Worm (Caenorhabditis elegans) whole organism, L1 larva: ENCODE results near the gene marg-1.

Source experiments
- C04F5.9 ChIP-seq: sonication (generic microtip); optimal IDR thresholded peaks from 2 replicates; lab custom pipeline; 2016; ENCODE audit warnings: missing genetic modification characterization, missing compliant biosample characterization
- C16A3.4 ChIP-seq: fragments of 150-350 bp; optimal IDR thresholded peaks from 2 replicates; lab custom pipeline; 2014; ENCODE audit warnings: missing biosample characterization, missing genetic modification characterization
- C34B4.2 ChIP-seq: sonication (generic microtip); optimal IDR thresholded peaks from 2 replicates; lab custom pipeline; 2017; ENCODE audit warnings: mild to moderate bottlenecking, missing genetic modification characterization, missing compliant biosample characterization
- Y116A8C.19 ChIP-seq: sonication (generic microtip); optimal IDR thresholded peaks from 2 replicates; lab custom pipeline; 2016; ENCODE audit warnings: missing compliant biosample characterization, missing genetic modification characterization, borderline replicate concordance
- aha-1 ChIP-seq: fragments of 150-350 bp; optimal IDR thresholded peaks from 2 replicates; lab custom pipeline; 2014; ENCODE audit warnings: missing biosample characterization, missing genetic modification characterization
- ama-1 ChIP-seq: fragments of 150-350 bp; optimal IDR thresholded peaks from 2 replicates; lab custom pipeline; 2014
- blmp-1 ChIP-seq: fragments of 150-350 bp; optimal IDR thresholded peaks from 2 replicates; lab custom pipeline; 2014; ENCODE audit warnings: missing biosample characterization, missing genetic modification characterization
- ceh-63 ChIP-seq: fragments of 200-800 bp; sonication (Bioruptor generic); optimal IDR thresholded peaks from 2 replicates; lab custom pipeline; 2018; ENCODE audit warnings: mild to moderate bottlenecking, missing genetic modification characterization, missing compliant biosample characterization
- dpl-1 ChIP-seq, 3 experiments: fragments of 150-350 bp in 2 of 3; sonication (generic microtip) in 1 of 3; optimal IDR thresholded peaks; 2 replicates each; lab custom pipeline; 2014 to 2017; ENCODE audit warnings: missing biosample characterization in 3 of 3, missing genetic modification characterization in 3 of 3, missing genetic modification reagents in 3 of 3
- dsc-1 ChIP-seq: sonication (generic microtip); optimal IDR thresholded peaks from 2 replicates; lab custom pipeline; 2016; ENCODE audit warnings: mild to moderate bottlenecking, missing genetic modification characterization, missing compliant biosample characterization
- efl-1 ChIP-seq, 4 experiments: fragments of 150-350 bp; optimal IDR thresholded peaks in 3 of 4; peaks in 1 of 4; 1 replicate in 1 of 4; 2 replicates in 3 of 4; lab custom pipeline; 2014; ENCODE audit warnings: missing biosample characterization in 2 of 4, missing genetic modification characterization in 2 of 4, missing genetic modification reagents in 2 of 4
- elt-2 ChIP-seq: sonication (generic microtip); optimal IDR thresholded peaks from 2 replicates; lab custom pipeline; 2016; ENCODE audit warnings: missing genetic modification characterization, mild to moderate bottlenecking, inconsistent platforms, missing compliant biosample characterization, missing genetic modification reagents
- elt-3 ChIP-seq, 6 experiments: fragments of 150-350 bp in 1 of 6; sonication (generic microtip); optimal IDR thresholded peaks; 2 replicates each; lab custom pipeline; 2017 to 2018; ENCODE audit warnings: missing biosample characterization in 6 of 6, missing genetic modification characterization in 6 of 6, inconsistent platforms in 1 of 6
- fkh-10 ChIP-seq: sonication (generic microtip); optimal IDR thresholded peaks from 2 replicates; lab custom pipeline; 2017; ENCODE audit warnings: missing biosample characterization, missing genetic modification reagents, missing genetic modification characterization
- fkh-4 ChIP-seq: sonication (generic microtip); optimal IDR thresholded peaks from 2 replicates; lab custom pipeline; 2016; ENCODE audit warnings: missing compliant biosample characterization, missing genetic modification characterization, borderline replicate concordance
- grh-1 ChIP-seq: fragments of 200-800 bp; sonication (Bioruptor generic); IDR thresholded peaks from 2 replicates; pipeline ENCODE4 v1.3.6; 2022; ENCODE audit warnings: missing genetic modification reagents, missing genetic modification characterization, missing compliant biosample characterization
- hlh-17 ChIP-seq: fragments of 200-800 bp; sonication (Bioruptor generic); optimal IDR thresholded peaks from 2 replicates; lab custom pipeline; 2018; ENCODE audit warnings: missing genetic modification characterization, mild to moderate bottlenecking, missing compliant biosample characterization, moderate library complexity, borderline replicate concordance
- hpl-2 ChIP-seq: fragments of 150-350 bp; optimal IDR thresholded peaks from 2 replicates; lab custom pipeline; 2014; ENCODE audit warnings: missing biosample characterization, missing genetic modification reagents, missing genetic modification characterization
- irx-1 ChIP-seq: sonication (generic microtip); optimal IDR thresholded peaks from 2 replicates; lab custom pipeline; 2016; ENCODE audit warnings: missing genetic modification characterization, missing compliant biosample characterization
- jun-1 ChIP-seq: fragments of 150-350 bp; optimal IDR thresholded peaks from 2 replicates; lab custom pipeline; 2014; ENCODE audit warnings: missing biosample characterization, missing genetic modification reagents, missing genetic modification characterization
- lin-14 ChIP-seq: fragments of 200-800 bp; sonication (Bioruptor generic); optimal IDR thresholded peaks from 2 replicates; lab custom pipeline; 2018; ENCODE audit warnings: mild to moderate bottlenecking, missing genetic modification characterization, moderate library complexity, missing compliant biosample characterization
- lin-35 ChIP-seq, 2 experiments: fragments of 150-350 bp; optimal IDR thresholded peaks; 2 replicates each; lab custom pipeline; 2014; ENCODE audit warnings: missing biosample characterization in 2 of 2, missing genetic modification characterization in 2 of 2, missing genetic modification reagents in 2 of 2
- lir-3 ChIP-seq: sonication (generic microtip); optimal IDR thresholded peaks from 2 replicates; lab custom pipeline; 2016; ENCODE audit warnings: mild to moderate bottlenecking, missing genetic modification characterization, moderate library complexity, missing compliant biosample characterization; ENCODE audit not compliant: poor library complexity
- lsy-2 ChIP-seq, 2 experiments: fragments of 150-350 bp; optimal IDR thresholded peaks; 2 replicates each; lab custom pipeline; 2014; ENCODE audit warnings: missing biosample characterization in 2 of 2, missing genetic modification characterization in 2 of 2
- mab-9 ChIP-seq: fragments of 200-800 bp; sonication (Bioruptor generic); IDR thresholded peaks from 2 replicates; pipeline ENCODE4 v1.3.6; 2022; ENCODE audit warnings: missing genetic modification reagents, missing genetic modification characterization, missing compliant biosample characterization
- mdl-1 ChIP-seq, 2 experiments: fragments of 150-350 bp; optimal IDR thresholded peaks; 2 replicates each; lab custom pipeline; 2014 to 2017; ENCODE audit warnings: missing biosample characterization in 2 of 2, missing genetic modification characterization in 2 of 2, inconsistent platforms in 1 of 2
- mep-1 ChIP-seq: fragments of 150-350 bp; optimal IDR thresholded peaks from 2 replicates; lab custom pipeline; 2014; ENCODE audit warnings: missing biosample characterization, missing genetic modification characterization
- nhr-20 ChIP-seq: sonication (generic microtip); optimal IDR thresholded peaks from 2 replicates; lab custom pipeline; 2016; ENCODE audit warnings: mild to moderate bottlenecking, missing genetic modification characterization, missing compliant biosample characterization
- nhr-237 ChIP-seq: fragments of 150-350 bp; optimal IDR thresholded peaks from 2 replicates; lab custom pipeline; 2014; ENCODE audit warnings: missing biosample characterization, missing genetic modification characterization
- nhr-71 ChIP-seq: sonication (generic microtip); optimal IDR thresholded peaks from 2 replicates; lab custom pipeline; 2016; ENCODE audit warnings: mild to moderate bottlenecking, missing genetic modification characterization, moderate library complexity, missing compliant biosample characterization
- nhr-76 ChIP-seq: sonication (generic microtip); optimal IDR thresholded peaks from 2 replicates; lab custom pipeline; 2017; ENCODE audit warnings: missing biosample characterization, missing genetic modification characterization
- nhr-77 ChIP-seq: fragments of 150-350 bp; optimal IDR thresholded peaks from 2 replicates; lab custom pipeline; 2014; ENCODE audit warnings: missing biosample characterization, missing genetic modification characterization
- nhr-84 ChIP-seq: sonication (generic microtip); optimal IDR thresholded peaks from 2 replicates; lab custom pipeline; 2017; ENCODE audit warnings: missing biosample characterization, missing genetic modification characterization
- nhr-85 ChIP-seq: sonication (generic microtip); peaks from one replicate; lab custom pipeline; 2016; ENCODE audit warnings: missing genetic modification characterization, inconsistent platforms, missing compliant biosample characterization
- skn-1 ChIP-seq: fragments of 150-350 bp; optimal IDR thresholded peaks from 2 replicates; lab custom pipeline; 2014; ENCODE audit warnings: missing biosample characterization, missing genetic modification characterization
- snpc-4 ChIP-seq: fragments of 150-350 bp; optimal IDR thresholded peaks from 2 replicates; lab custom pipeline; 2014; ENCODE audit warnings: missing biosample characterization, missing genetic modification characterization
- sox-4 ChIP-seq: sonication (generic microtip); optimal IDR thresholded peaks from 2 replicates; lab custom pipeline; 2016; ENCODE audit warnings: missing genetic modification characterization, missing compliant biosample characterization
- tbx-2 ChIP-seq: sonication (generic microtip); optimal IDR thresholded peaks from 2 replicates; lab custom pipeline; 2016; ENCODE audit warnings: missing genetic modification characterization, missing compliant biosample characterization
- tlp-1 ChIP-seq: fragments of 150-350 bp; optimal IDR thresholded peaks from 2 replicates; lab custom pipeline; 2014; ENCODE audit warnings: missing biosample characterization, missing genetic modification characterization
- unc-130 ChIP-seq: fragments of 150-350 bp; optimal IDR thresholded peaks from 2 replicates; lab custom pipeline; 2017; ENCODE audit warnings: missing biosample characterization, missing genetic modification characterization, inconsistent platforms
- unc-30 ChIP-seq: sonication (generic microtip); optimal IDR thresholded peaks from 2 replicates; lab custom pipeline; 2017; ENCODE audit warnings: missing biosample characterization, missing genetic modification characterization
- unc-86 ChIP-seq: sonication (generic microtip); optimal IDR thresholded peaks from 2 replicates; lab custom pipeline; 2016; ENCODE audit warnings: missing genetic modification characterization, missing compliant biosample characterization
- unc-98 ChIP-seq: fragments of 200-800 bp; sonication (Bioruptor generic); IDR thresholded peaks from 2 replicates; pipeline ENCODE4 v1.3.6; 2022; ENCODE audit warnings: missing genetic modification characterization, missing compliant biosample characterization
- zag-1 ChIP-seq: fragments of 150-350 bp; optimal IDR thresholded peaks from 2 replicates; lab custom pipeline; 2014; ENCODE audit warnings: missing biosample characterization, missing genetic modification characterization
- zip-4 ChIP-seq: fragments of 200-800 bp; sonication (Bioruptor generic); optimal IDR thresholded peaks from 2 replicates; lab custom pipeline; 2018; ENCODE audit warnings: mild to moderate bottlenecking, missing genetic modification characterization, moderate library complexity, missing compliant biosample characterization
- ztf-4 ChIP-seq: fragments of 150-350 bp; optimal IDR thresholded peaks from 2 replicates; lab custom pipeline; 2014; ENCODE audit warnings: missing biosample characterization, missing genetic modification characterization

The marg-1 gene

ce11 chrX:3822061-3822460, 41.1 kb upstream of the marg-1 start:
- TF ChIP-seq unc-86 (tag; lab: Kevin White, UChicago): peak; percentile 48
- peak in 1 of 2 experiments; percentile 34 for TF ChIP-seq lin-35 (GFP tag; optimal IDR thresholded peaks at IDR 0.05; lab: Kevin White, UChicago)
- peak; percentile 5 for TF ChIP-seq blmp-1
- no peak for TF ChIP-seq skn-1 (tag; lab: Kevin White, UChicago)
- TF ChIP-seq elt-3 (tag; optimal IDR thresholded peaks at IDR 0.05; lab: Kevin White, UChicago): peak in 1 of 6 experiments; percentile 22
- TF ChIP-seq elt-2: peak; percentile 71
- no peak for TF ChIP-seq ztf-4 (tag; lab: Kevin White, UChicago)

ce11 chrX:3821609-3822008, 40.7 kb upstream of the marg-1 start:
- TF ChIP-seq ama-1 (lab: Kevin White, UChicago) (no peak), dsc-1 (tag; lab: Kevin White, UChicago) (peak; percentile 3), efl-1 (optimal IDR thresholded peaks at IDR 0.05; lab: Kevin White, UChicago) (no peak), efl-1 (GFP tag; optimal IDR thresholded peaks at IDR 0.05 in 1 of 2; lab: Kevin White, UChicago) (peak in 1 of 2 experiments; percentile 30), lin-14 (peak; percentile 12), mdl-1 (tag; optimal IDR thresholded peaks at IDR 0.05; lab: Kevin White, UChicago) (no peak)

ce11 chrX:3820666-3821065, 39.7 kb upstream of the marg-1 start:
- TF ChIP-seq hlh-17 (GFP tag; lab: Kevin White, UChicago): no peak
- TF ChIP-seq lin-35 (GFP tag; optimal IDR thresholded peaks at IDR 0.05; lab: Kevin White, UChicago): peak in 1 of 2 experiments; percentile 29
- TF ChIP-seq C34B4.2: no peak
- no peak for TF ChIP-seq elt-3 (tag; optimal IDR thresholded peaks at IDR 0.05; lab: Kevin White, UChicago)
- no peak for TF ChIP-seq aha-1 (tag; lab: Kevin White, UChicago)
- no peak for TF ChIP-seq lsy-2 (tag; optimal IDR thresholded peaks at IDR 0.05; lab: Kevin White, UChicago)
- TF ChIP-seq nhr-237 (tag; lab: Kevin White, UChicago): no peak
- TF ChIP-seq lir-3 (tag; lab: Kevin White, UChicago): no peak
- TF ChIP-seq grh-1 (GFP tag; lab: Robert Waterston, UW): no peak
- no peak for TF ChIP-seq fkh-10 (GFP tag; lab: Kevin White, UChicago)
- TF ChIP-seq elt-2: peak; percentile 50
- peak; percentile 29 for TF ChIP-seq jun-1
- TF ChIP-seq efl-1 (optimal IDR thresholded peaks at IDR 0.05; lab: Kevin White, UChicago): no peak
- TF ChIP-seq efl-1 (GFP tag; optimal IDR thresholded peaks at IDR 0.05 in 1 of 2; lab: Kevin White, UChicago): peak in 1 of 2 experiments; percentile 80
- TF ChIP-seq nhr-71 (tag; lab: Kevin White, UChicago): peak; percentile 12

ce11 chrX:3819697-3820096, 38.8 kb upstream of the marg-1 start:
- TF ChIP-seq unc-98 (no peak), zip-4 (GFP tag; lab: Kevin White, UChicago) (no peak), nhr-76 (tag; lab: Kevin White, UChicago) (no peak), snpc-4 (tag; lab: Kevin White, UChicago) (no peak), tlp-1 (tag; lab: Kevin White, UChicago) (no peak), mab-9 (GFP tag; lab: Robert Waterston, UW) (no peak), unc-30 (tag; lab: Kevin White, UChicago) (no peak), nhr-77 (tag; lab: Kevin White, UChicago) (peak; percentile 48), mdl-1 (tag; optimal IDR thresholded peaks at IDR 0.05; lab: Kevin White, UChicago) (no peak), tbx-2 (tag; lab: Kevin White, UChicago) (peak; percentile 38), ztf-4 (tag; lab: Kevin White, UChicago) (no peak), nhr-84 (no peak), C16A3.4 (no peak), nhr-20 (peak; percentile 36), lsy-2 (tag; optimal IDR thresholded peaks at IDR 0.05; lab: Kevin White, UChicago) (peak in 1 of 2 experiments; percentile 66), irx-1 (tag; lab: Kevin White, UChicago) (peak; percentile 40), fkh-4 (tag; lab: Kevin White, UChicago) (no peak), lir-3 (tag; lab: Kevin White, UChicago) (no peak), zag-1 (no peak), sox-4 (tag; lab: Kevin White, UChicago) (no peak), hpl-2 (no peak), mep-1 (no peak), Y116A8C.19 (tag; lab: Kevin White, UChicago) (no peak), nhr-85 (no peak), blmp-1 (no peak), lin-14 (peak; percentile 45), ceh-63 (no peak), unc-130 (tag; lab: Kevin White, UChicago) (no peak), C04F5.9 (tag; lab: Kevin White, UChicago) (no peak), dpl-1 (GFP tag; optimal IDR thresholded peaks at IDR 0.05; lab: Kevin White, UChicago) (no peak)
